Worm (Caenorhabditis elegans) whole organism, young adult: ENCODE results near the gene aly-3.

ENCODE experiments used
- F23B12.7 ChIP-seq: sonication (generic microtip); optimal IDR thresholded peaks from 2 replicates; lab custom pipeline; 2017; ENCODE audit warnings: missing genetic modification characterization, mild to moderate bottlenecking, missing compliant biosample characterization, antibody characterized with exemption, moderate library complexity; ENCODE audit not compliant: insufficient read depth
- ama-1 ChIP-seq, 3 experiments: fragments of 150-350 bp in 1 of 3; sonication (generic microtip) in 2 of 3; optimal IDR thresholded peaks; 2 replicates each; lab custom pipeline; 2014 to 2018; ENCODE audit warnings: missing biosample characterization in 2 of 3, missing genetic modification characterization in 2 of 3, missing genetic modification reagents in 2 of 3
- ceh-100 ChIP-seq: fragments of 200-800 bp; sonication (Bioruptor generic); IDR thresholded peaks from 2 replicates; pipeline ENCODE4 v1.3.6; 2022; ENCODE audit warnings: missing genetic modification reagents, missing genetic modification characterization, missing compliant biosample characterization
- dpl-1 ChIP-seq: fragments of 150-350 bp; optimal IDR thresholded peaks from 2 replicates; lab custom pipeline; 2014; ENCODE audit warnings: missing biosample characterization, missing genetic modification reagents, missing genetic modification characterization
- let-607 ChIP-seq, 2 experiments: fragments of 200-800 bp in 1 of 2; sonication (Bioruptor generic) in 1 of 2; sonication (generic microtip) in 1 of 2; optimal IDR thresholded peaks; 2 replicates each; lab custom pipeline; 2016 to 2018; ENCODE audit warnings: mild to moderate bottlenecking in 2 of 2, missing compliant biosample characterization in 2 of 2, missing genetic modification characterization in 2 of 2, moderate library complexity in 2 of 2, missing genotype in 1 of 2
- nfyb-1 ChIP-seq: fragments of 200-800 bp; sonication (Bioruptor generic); IDR thresholded peaks from 2 replicates; pipeline ENCODE4 v1.3.6; 2022; ENCODE audit warnings: missing genetic modification reagents, missing genetic modification characterization, missing compliant biosample characterization
- pbrm-1 ChIP-seq: fragments of 200-800 bp; sonication (Bioruptor generic); IDR thresholded peaks from 2 replicates; pipeline ENCODE4 v1.3.6; 2022; ENCODE audit warnings: missing genetic modification reagents, missing genetic modification characterization, missing compliant biosample characterization
- pha-4 ChIP-seq: fragments of 150-350 bp; sonication (generic microtip); optimal IDR thresholded peaks from 2 replicates; lab custom pipeline; 2014; ENCODE audit warnings: missing biosample characterization, missing genetic modification reagents, missing genetic modification characterization
- snpc-4 ChIP-seq, 5 experiments: fragments of 150-350 bp in 1 of 5; sonication (generic microtip) in 4 of 5; optimal IDR thresholded peaks; 2 replicates each; lab custom pipeline; 2014 to 2018; ENCODE audit warnings: missing genetic modification characterization in 5 of 5, missing biosample characterization in 3 of 5, antibody characterized with exemption in 2 of 5, mild to moderate bottlenecking in 2 of 5, missing compliant biosample characterization in 2 of 5, missing genotype in 2 of 5, moderate library complexity in 2 of 5, missing genetic modification reagents in 1 of 5
- unc-62 ChIP-seq: fragments of 150-350 bp; optimal IDR thresholded peaks from 2 replicates; lab custom pipeline; 2014; ENCODE audit warnings: missing biosample characterization, missing genetic modification reagents, missing genetic modification characterization

DNA sequence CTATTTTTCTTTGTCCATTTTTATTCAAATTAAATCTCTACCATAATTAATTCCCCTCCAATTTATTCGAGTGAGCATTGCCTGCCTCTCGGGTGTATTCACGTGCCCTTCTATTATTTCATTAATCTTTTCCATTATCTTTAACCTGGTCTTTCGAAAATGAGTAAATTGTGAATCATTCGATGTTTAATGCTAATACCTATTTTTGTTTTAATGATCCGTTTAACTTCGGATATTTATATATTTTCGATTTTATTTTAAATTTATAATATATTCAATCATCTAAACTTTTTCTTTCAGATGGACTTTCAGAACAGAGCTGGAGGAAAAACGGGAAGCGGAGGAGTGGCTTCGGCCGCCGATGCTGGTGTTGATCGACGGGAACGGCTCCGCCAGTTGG, 38.9 kb upstream of the aly-3 start, which contains the start of gene repo-1:
- no peak for TF ChIP-seq F23B12.7 (tag; lab: Kevin White, UChicago)
- TF ChIP-seq snpc-4 (GFP tag; optimal IDR thresholded peaks at IDR 0.05; lab: Kevin White, UChicago) = no peak
- TF ChIP-seq snpc-4 (tag; optimal IDR thresholded peaks at IDR 0.05; lab: Kevin White, UChicago) = no peak
- no peak for TF ChIP-seq pbrm-1
- no peak for TF ChIP-seq unc-62 (GFP tag; lab: Kevin White, UChicago)
- no peak for TF ChIP-seq dpl-1 (GFP tag; lab: Kevin White, UChicago)
- TF ChIP-seq let-607 (tag; optimal IDR thresholded peaks at IDR 0.05; lab: Kevin White, UChicago) = no peak
- TF ChIP-seq pha-4 (tag; lab: Kevin White, UChicago) = no peak
- no peak for TF ChIP-seq ama-1 (optimal IDR thresholded peaks at IDR 0.05; lab: Kevin White, UChicago)
- TF ChIP-seq ama-1 (GFP tag; optimal IDR thresholded peaks at IDR 0.05; lab: Kevin White, UChicago) = no peak
- no peak for TF ChIP-seq nfyb-1 (GFP tag; lab: Robert Waterston, UW)
- TF ChIP-seq ceh-100 (GFP tag; lab: Robert Waterston, UW) = no peak
